Fruit fly (Drosophila melanogaster): ENCODE measurements around the gene CG11779.

The CG11779 gene

DNA sequence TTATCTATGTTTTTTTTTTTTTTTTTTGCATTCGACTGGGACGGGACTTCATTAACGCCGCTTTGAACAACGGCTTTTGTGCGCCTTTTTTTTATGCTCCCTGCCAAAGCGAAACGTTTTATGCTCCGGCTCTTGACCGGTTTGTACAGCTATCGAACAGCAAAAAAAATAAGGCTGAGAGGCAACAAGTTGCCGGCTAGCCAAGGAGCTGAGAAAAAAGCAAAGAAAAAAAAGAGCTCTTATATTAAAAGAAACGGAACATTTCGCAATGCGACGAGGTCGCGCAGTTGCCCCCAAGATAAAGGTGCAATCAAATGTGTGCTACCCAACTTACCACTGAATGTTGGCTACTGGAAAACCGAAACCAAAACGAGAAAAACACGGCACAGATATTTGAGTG lies 53.2 kb downstream of the CG11779 start:
- no peak for TF ChIP-seq noc (tag; optimal IDR thresholded peaks at IDR 0.05)

DNA sequence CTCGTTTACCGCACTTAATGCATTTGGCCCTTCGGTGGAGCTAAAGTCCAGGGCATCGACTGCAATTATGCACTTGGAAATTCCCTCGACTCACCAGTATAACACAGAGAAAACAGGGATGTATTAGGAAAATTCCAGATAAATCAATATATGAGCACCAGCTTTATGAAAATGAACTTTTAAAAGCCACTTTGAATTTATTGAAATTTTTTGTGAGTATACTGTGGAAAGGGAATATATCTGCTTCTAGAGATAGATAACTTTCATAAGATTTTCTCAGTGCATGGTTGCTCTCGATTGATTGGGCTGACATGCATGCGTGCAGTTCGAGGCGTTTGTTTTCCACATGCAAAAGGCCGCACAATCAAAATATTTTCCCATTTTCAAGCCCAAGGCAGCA lies 53.9 kb downstream of the CG11779 start:
- TF ChIP-seq noc (tag; optimal IDR thresholded peaks at IDR 0.05), result no peak

DNA sequence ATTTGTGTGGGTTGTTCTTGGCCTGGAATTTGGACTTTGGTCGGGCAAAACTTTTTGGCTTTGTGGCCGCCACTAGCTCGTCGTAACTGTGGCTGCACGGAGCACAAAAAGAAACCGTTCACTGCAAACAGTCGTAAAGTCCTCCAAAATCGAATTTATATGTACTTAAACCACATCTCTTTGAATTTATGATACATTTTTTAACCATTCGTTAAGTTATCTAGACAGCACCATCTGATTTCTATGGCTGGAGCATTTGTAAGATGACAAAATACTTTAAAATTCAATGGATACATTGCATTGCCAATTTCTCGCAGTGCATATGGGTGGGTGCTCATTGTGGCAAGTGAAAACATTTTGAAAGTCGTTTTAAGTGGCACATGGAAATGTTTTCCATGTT lies 55.6 kb downstream of the CG11779 start:
- TF ChIP-seq noc (tag; optimal IDR thresholded peaks at IDR 0.05), result no peak
